Worm (Caenorhabditis elegans) whole organism, L1 larva: ENCODE data around the gene srh-7.

Source experiments
- ces-1 ChIP-seq: fragments of 150-350 bp; optimal IDR thresholded peaks from 2 replicates; lab custom pipeline; 2014; ENCODE audit warnings: missing biosample characterization, missing genetic modification reagents, missing genetic modification characterization
- egl-27 ChIP-seq, 2 experiments: fragments of 150-350 bp in 1 of 2; sonication (generic microtip); optimal IDR thresholded peaks; 3 replicates each; lab custom pipeline; 2017 to 2018; ENCODE audit warnings: missing biosample characterization in 2 of 2, missing genetic modification characterization in 2 of 2, missing genetic modification reagents in 2 of 2
- hlh-17 ChIP-seq: fragments of 200-800 bp; sonication (Bioruptor generic); optimal IDR thresholded peaks from 2 replicates; lab custom pipeline; 2018; ENCODE audit warnings: missing genetic modification characterization, mild to moderate bottlenecking, missing compliant biosample characterization, moderate library complexity, borderline replicate concordance
- lin-35 ChIP-seq, 2 experiments: fragments of 150-350 bp; optimal IDR thresholded peaks; 2 replicates each; lab custom pipeline; 2014; ENCODE audit warnings: missing biosample characterization in 2 of 2, missing genetic modification characterization in 2 of 2, missing genetic modification reagents in 2 of 2
- mdl-1 ChIP-seq, 2 experiments: fragments of 150-350 bp; optimal IDR thresholded peaks; 2 replicates each; lab custom pipeline; 2014 to 2017; ENCODE audit warnings: missing biosample characterization in 2 of 2, missing genetic modification characterization in 2 of 2, inconsistent platforms in 1 of 2
- snpc-4 ChIP-seq: fragments of 150-350 bp; optimal IDR thresholded peaks from 2 replicates; lab custom pipeline; 2014; ENCODE audit warnings: missing biosample characterization, missing genetic modification characterization
- tbx-2 ChIP-seq: sonication (generic microtip); optimal IDR thresholded peaks from 2 replicates; lab custom pipeline; 2016; ENCODE audit warnings: missing genetic modification characterization, missing compliant biosample characterization
- zip-4 ChIP-seq: fragments of 200-800 bp; sonication (Bioruptor generic); optimal IDR thresholded peaks from 2 replicates; lab custom pipeline; 2018; ENCODE audit warnings: mild to moderate bottlenecking, missing genetic modification characterization, moderate library complexity, missing compliant biosample characterization

DNA sequence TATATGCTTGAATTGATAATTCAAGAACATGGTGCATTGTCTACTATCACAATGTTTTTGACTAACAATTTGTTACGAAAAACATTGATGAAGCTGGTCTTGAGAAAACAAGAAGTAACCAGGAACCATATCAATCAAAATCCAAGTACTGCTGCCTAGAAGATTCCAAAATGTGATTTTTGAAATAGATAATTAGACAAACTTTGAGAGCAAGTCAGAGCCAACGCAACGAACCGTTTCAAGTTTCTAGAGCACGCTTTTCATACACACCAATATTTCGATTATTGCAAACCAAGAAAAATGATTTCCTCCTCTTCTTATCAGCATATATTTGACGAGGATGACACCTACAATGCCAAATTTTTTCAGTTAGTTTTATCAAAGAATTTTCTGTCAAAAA, 8.8 kb downstream of the srh-7 start, which contains the start of gene srw-89:
- no peak for TF ChIP-seq tbx-2 (tag; lab: Kevin White, UChicago)
- TF ChIP-seq zip-4 (GFP tag; lab: Kevin White, UChicago): no peak
- no peak for TF ChIP-seq lin-35 (GFP tag; optimal IDR thresholded peaks at IDR 0.05; lab: Kevin White, UChicago)
- no peak for TF ChIP-seq snpc-4 (tag; lab: Kevin White, UChicago)
- no peak for TF ChIP-seq egl-27 (tag; optimal IDR thresholded peaks at IDR 0.05; lab: Kevin White, UChicago)
- no peak for TF ChIP-seq hlh-17
- TF ChIP-seq ces-1 (GFP tag; lab: Kevin White, UChicago): no peak
- no peak for TF ChIP-seq mdl-1 (tag; optimal IDR thresholded peaks at IDR 0.05; lab: Kevin White, UChicago)
